Fruit fly (Drosophila melanogaster) ovary, adult (tissue): ENCODE measurements around the gene CG10492.

Experiments used
- CG17801 ChIP-seq: fragments of 200-800 bp; optimal IDR thresholded peaks from 2 replicates; lab custom pipeline; 2019; ENCODE audit warnings: missing biosample characterization, mild to moderate bottlenecking, missing genetic modification characterization, moderate library complexity; ENCODE audit not compliant: partially characterized antibody

Gene CG10492

dm6 chr2L:19097374-19097773 is 43.5 kb downstream of the CG10492 start:
- TF ChIP-seq CG17801 (GFP tag; lab: Kevin White, UChicago), result no peak

- TF ChIP-seq CG17801 (GFP tag; lab: Kevin White, UChicago), result no peak
Measured at dm6 chr2L:19098668-19099067, 44.8 kb downstream of the CG10492 start.

DNA sequence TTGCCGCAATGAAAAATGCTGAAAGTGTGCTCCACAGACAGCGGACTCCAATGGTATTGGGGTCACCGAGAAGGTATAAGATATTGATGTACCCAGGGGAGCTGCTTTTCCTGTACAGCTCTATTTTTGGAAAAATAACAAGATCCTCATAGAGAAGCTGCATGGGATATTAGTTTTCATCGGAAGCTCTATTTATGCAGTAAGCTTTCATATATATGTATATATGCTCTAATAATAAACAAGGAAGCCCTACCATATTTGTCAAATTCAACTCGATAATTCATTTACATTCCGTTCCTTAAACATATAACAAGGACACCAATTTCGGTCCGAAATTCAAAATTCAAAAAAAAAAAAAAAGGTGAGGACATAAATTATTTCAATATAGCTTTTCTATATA is 47.9 kb downstream of the CG10492 start, which contains the start of the genes CG17344 and CG43731:
Gene CG17344, plus strand, starts transcription at position 301 of the 400 bp plus-strand sequence.
Gene CG43731, plus strand, starts transcription at position 301 of the 400 bp plus-strand sequence.
- no peak for TF ChIP-seq CG17801 (GFP tag; lab: Kevin White, UChicago)

dm6 chr2L:19103176-19103921 is 49.5 kb downstream of the CG10492 start:
- no peak for TF ChIP-seq CG17801 (GFP tag; lab: Kevin White, UChicago)

dm6 chr2L:19104383-19104782 is 50.5 kb downstream of the CG10492 start:
- TF ChIP-seq CG17801 (GFP tag; lab: Kevin White, UChicago), result no peak

DNA sequence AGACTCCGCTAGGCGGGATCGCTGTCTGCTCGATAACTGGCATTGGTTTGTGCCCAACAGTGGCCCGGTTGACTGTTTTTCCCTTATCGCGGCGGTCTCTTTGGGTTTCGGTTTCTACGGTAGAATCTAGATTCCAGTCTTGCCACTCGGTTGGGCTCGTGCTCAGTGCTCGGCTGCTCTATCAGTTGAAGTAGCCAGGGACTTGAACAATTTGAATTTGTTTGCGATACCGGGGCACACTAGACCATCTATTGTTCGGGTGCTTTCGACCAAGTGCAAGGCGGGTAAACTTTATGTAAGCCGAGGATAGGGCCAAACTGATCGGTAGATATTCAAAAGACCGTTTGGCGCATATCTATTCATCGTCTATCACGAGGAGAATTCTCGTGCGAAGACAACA is 52.4 kb downstream of the CG10492 start:
- TF ChIP-seq CG17801 (GFP tag; lab: Kevin White, UChicago), result no peak
